Fruit fly (Drosophila melanogaster) whole organism, embryonic: ENCODE results near the gene APP-BP1.

Source experiments
- Aef1 ChIP-seq: fragments of 200-800 bp; sonication (Bioruptor generic); IDR thresholded peaks from 3 replicates; pipeline ENCODE4 v1.3.6; 2022; ENCODE audit warnings: missing biosample characterization, missing genetic modification characterization
- BtbVII ChIP-seq: fragments of 200-800 bp; sonication (Bioruptor generic); optimal IDR thresholded peaks from 3 replicates; lab custom pipeline; 2017; ENCODE audit warnings: missing biosample characterization, mild to moderate bottlenecking, missing genetic modification characterization
- C15 ChIP-seq: fragments of 200-800 bp; sonication (Bioruptor generic); IDR thresholded peaks from 3 replicates; pipeline ENCODE4 v1.3.6; 2022; ENCODE audit warnings: missing biosample characterization, missing genetic modification characterization
- CG10267 ChIP-seq: fragments of 200-800 bp; sonication (Bioruptor generic); optimal IDR thresholded peaks from 2 replicates; lab custom pipeline; 2018; ENCODE audit warnings: missing biosample characterization, mild to moderate bottlenecking, missing genetic modification characterization, moderate library complexity
- CG10565 ChIP-seq: fragments of 200-800 bp; sonication (Bioruptor generic); optimal IDR thresholded peaks from 3 replicates; lab custom pipeline; 2016; ENCODE audit warnings: missing biosample characterization, mild to moderate bottlenecking, missing genetic modification characterization
- CG11723 ChIP-seq: fragments of 200-800 bp; sonication (Bioruptor generic); optimal IDR thresholded peaks from 2 replicates; lab custom pipeline; 2017; ENCODE audit warnings: missing biosample characterization, mild to moderate bottlenecking, missing genetic modification characterization
- CG12071 ChIP-seq: fragments of 200-800 bp; sonication (Bioruptor generic); optimal IDR thresholded peaks from 3 replicates; lab custom pipeline; 2018; ENCODE audit warnings: missing biosample characterization, mild to moderate bottlenecking, missing genetic modification characterization
- CG13287 ChIP-seq: fragments of 200-800 bp; sonication (Bioruptor generic); IDR thresholded peaks from 2 replicates; pipeline ENCODE4 v1.3.6; 2022; ENCODE audit warnings: missing biosample characterization, missing genetic modification characterization; ENCODE audit not compliant: partially characterized antibody
- CG13624 ChIP-seq: fragments of 200-800 bp; sonication (Bioruptor generic); optimal IDR thresholded peaks from 2 replicates; lab custom pipeline; 2016; ENCODE audit warnings: missing biosample characterization, missing genetic modification characterization
- CG1647 ChIP-seq: fragments of 200-800 bp; sonication (Bioruptor generic); optimal IDR thresholded peaks from 3 replicates; lab custom pipeline; 2016; ENCODE audit warnings: missing biosample characterization, missing genetic modification characterization
- CG17568 ChIP-seq: fragments of 200-800 bp; sonication (Bioruptor generic); optimal IDR thresholded peaks from 2 replicates; lab custom pipeline; 2018; ENCODE audit warnings: missing biosample characterization, mild to moderate bottlenecking, missing genetic modification characterization, moderate library complexity
- CG2889 ChIP-seq: fragments of 200-800 bp; sonication (Bioruptor generic); IDR thresholded peaks from 3 replicates; pipeline ENCODE4 v1.3.6; 2022; ENCODE audit warnings: missing biosample characterization, missing genetic modification characterization
- CG30431 ChIP-seq: fragments of 200-800 bp; sonication (Bioruptor generic); optimal IDR thresholded peaks from 2 replicates; lab custom pipeline; 2017; ENCODE audit warnings: missing biosample characterization, missing genetic modification characterization
- CG3065 ChIP-seq: fragments of 200-800 bp; sonication (Bioruptor generic); optimal IDR thresholded peaks from 2 replicates; lab custom pipeline; 2016; ENCODE audit warnings: missing biosample characterization, missing genetic modification characterization
- CG31224 ChIP-seq: fragments of 200-800 bp; sonication (Bioruptor generic); IDR thresholded peaks from 2 replicates; pipeline ENCODE4 v1.3.6; 2022; ENCODE audit warnings: missing biosample characterization, missing genetic modification characterization
- CG3281 ChIP-seq: fragments of 200-800 bp; sonication (Bioruptor generic); optimal IDR thresholded peaks from 3 replicates; lab custom pipeline; 2017; ENCODE audit warnings: missing biosample characterization, mild to moderate bottlenecking, missing genetic modification characterization
- CG3407 ChIP-seq: fragments of 200-800 bp; sonication (Bioruptor generic); optimal IDR thresholded peaks from 2 replicates; lab custom pipeline; 2018; ENCODE audit warnings: missing biosample characterization, mild to moderate bottlenecking, missing genetic modification characterization
- CG3838 ChIP-seq: fragments of 200-800 bp; sonication (Bioruptor generic); optimal IDR thresholded peaks from 3 replicates; lab custom pipeline; 2016; ENCODE audit warnings: missing biosample characterization, missing genetic modification characterization
- CG43689 ChIP-seq: fragments of 200-800 bp; sonication (Bioruptor generic); IDR thresholded peaks from 2 replicates; pipeline ENCODE4 v1.3.6; 2022; ENCODE audit warnings: missing biosample characterization, missing genetic modification characterization
- CG4707 ChIP-seq: fragments of 200-800 bp; sonication (Bioruptor generic); optimal IDR thresholded peaks from 2 replicates; lab custom pipeline; 2018; ENCODE audit warnings: missing biosample characterization, mild to moderate bottlenecking, missing genetic modification characterization, moderate library complexity
- CG5180 ChIP-seq: fragments of 200-800 bp; sonication (Bioruptor generic); optimal IDR thresholded peaks from 3 replicates; lab custom pipeline; 2017; ENCODE audit warnings: missing biosample characterization, missing genetic modification characterization, mild to moderate bottlenecking, moderate library complexity, missing genetic modification reagents
- CG6254 ChIP-seq: fragments of 200-800 bp; sonication (Bioruptor generic); optimal IDR thresholded peaks from 3 replicates; lab custom pipeline; 2017; ENCODE audit warnings: mild to moderate bottlenecking, missing biosample characterization, missing genetic modification reagents, missing genetic modification characterization
- CG6272 ChIP-seq: fragments of 200-800 bp; sonication (Bioruptor generic); IDR thresholded peaks from 2 replicates; pipeline ENCODE4 v1.3.6; 2022; ENCODE audit warnings: missing biosample characterization, missing genetic modification characterization
- CG6683 ChIP-seq: fragments of 200-800 bp; sonication (Bioruptor generic); optimal IDR thresholded peaks from 2 replicates; lab custom pipeline; 2017; ENCODE audit warnings: missing biosample characterization, mild to moderate bottlenecking, missing genetic modification characterization, missing genetic modification reagents
- CG8924 ChIP-seq: fragments of 200-800 bp; optimal IDR thresholded peaks from 3 replicates; lab custom pipeline; 2019; ENCODE audit warnings: missing biosample characterization, mild to moderate bottlenecking, missing genetic modification characterization, moderate library complexity
- CG9215 ChIP-seq: fragments of 200-800 bp; sonication (Bioruptor generic); IDR thresholded peaks from 2 replicates; pipeline ENCODE4 v1.3.6; 2022; ENCODE audit warnings: missing biosample characterization, missing genetic modification characterization
- CG9437 ChIP-seq: fragments of 200-800 bp; sonication (Bioruptor generic); optimal IDR thresholded peaks from 2 replicates; lab custom pipeline; 2018; ENCODE audit warnings: missing biosample characterization, mild to moderate bottlenecking, missing genetic modification characterization
- Chrac-16 ChIP-seq: fragments of 200-800 bp; sonication (Bioruptor generic); optimal IDR thresholded peaks from 3 replicates; lab custom pipeline; 2016; ENCODE audit warnings: missing biosample characterization, missing genetic modification characterization
- Dbx ChIP-seq: fragments of 200-800 bp; sonication (Bioruptor generic); IDR thresholded peaks from 3 replicates; pipeline ENCODE4 v1.3.6; 2022; ENCODE audit warnings: missing biosample characterization, missing genetic modification characterization
- Deaf1 ChIP-seq: fragments of 200-800 bp; optimal IDR thresholded peaks from 3 replicates; lab custom pipeline; 2019; ENCODE audit warnings: missing biosample characterization, mild to moderate bottlenecking, missing genetic modification characterization, moderate library complexity
- GATAe ChIP-seq: fragments of 200-800 bp; sonication (Bioruptor generic); conservative IDR thresholded peaks from 2 replicates; pipeline ENCODE4 v1.3.6; 2022; ENCODE audit warnings: missing biosample characterization, missing genetic modification characterization
- HmgZ ChIP-seq: fragments of 200-800 bp; sonication (Bioruptor generic); optimal IDR thresholded peaks from 2 replicates; lab custom pipeline; 2018; ENCODE audit warnings: missing biosample characterization, mild to moderate bottlenecking, missing genetic modification characterization
- Hr39 ChIP-seq: fragments of >200 bp; optimal IDR thresholded peaks from 2 replicates; lab custom pipeline; 2017
- Jarid2 ChIP-seq: fragments of 200-800 bp; sonication (Bioruptor generic); optimal IDR thresholded peaks from 3 replicates; lab custom pipeline; 2017; ENCODE audit warnings: mild to moderate bottlenecking, missing biosample characterization, missing genetic modification reagents, missing genetic modification characterization
- Kr ChIP-seq: fragments of 200-800 bp; sonication (Bioruptor generic); optimal IDR thresholded peaks from 2 replicates; lab custom pipeline; 2017; ENCODE audit warnings: missing biosample characterization, mild to moderate bottlenecking, missing genetic modification characterization
- NfI ChIP-seq: fragments of 200-800 bp; sonication (Bioruptor generic); optimal IDR thresholded peaks from 3 replicates; lab custom pipeline; 2018; ENCODE audit warnings: missing biosample characterization, mild to moderate bottlenecking, missing genetic modification characterization, moderate library complexity
- Six4 ChIP-seq: fragments of 200-800 bp; sonication (Bioruptor generic); optimal IDR thresholded peaks from 2 replicates; lab custom pipeline; 2016; ENCODE audit warnings: missing biosample characterization, missing genetic modification characterization
- Vsx1 ChIP-seq: fragments of 200-800 bp; sonication (Bioruptor generic); optimal IDR thresholded peaks from 2 replicates; lab custom pipeline; 2017; ENCODE audit warnings: missing biosample characterization, mild to moderate bottlenecking, missing genetic modification characterization, missing genetic modification reagents
- amos ChIP-seq: fragments of 200-800 bp; sonication (Bioruptor generic); IDR thresholded peaks from 2 replicates; pipeline ENCODE4 v1.3.6; 2022; ENCODE audit warnings: missing biosample characterization, missing genetic modification characterization; ENCODE audit not compliant: partially characterized antibody
- dm ChIP-seq: fragments of 200-800 bp; sonication (Bioruptor generic); optimal IDR thresholded peaks from 3 replicates; lab custom pipeline; 2016; ENCODE audit warnings: missing biosample characterization, missing genetic modification characterization
- ewg ChIP-seq: fragments of 200-800 bp; sonication (Bioruptor generic); optimal IDR thresholded peaks from 3 replicates; lab custom pipeline; 2017; ENCODE audit warnings: mild to moderate bottlenecking, missing biosample characterization, missing genetic modification reagents, missing genetic modification characterization
- gce ChIP-seq: fragments of 200-800 bp; sonication (Bioruptor generic); IDR thresholded peaks from 3 replicates; pipeline ENCODE4 v1.3.6; 2022; ENCODE audit warnings: missing biosample characterization, missing genetic modification characterization
- jing ChIP-seq: fragments of 200-800 bp; sonication (Bioruptor generic); optimal IDR thresholded peaks from 2 replicates; lab custom pipeline; 2018; ENCODE audit warnings: missing biosample characterization, mild to moderate bottlenecking, missing genetic modification characterization
- ken ChIP-seq: fragments of 200-800 bp; sonication (Bioruptor generic); IDR thresholded peaks from 3 replicates; pipeline ENCODE4 v1.3.6; 2022; ENCODE audit warnings: missing biosample characterization, missing genetic modification characterization
- pfk ChIP-seq: fragments of 200-800 bp; sonication (Bioruptor generic); optimal IDR thresholded peaks from 2 replicates; lab custom pipeline; 2018; ENCODE audit warnings: missing biosample characterization, mild to moderate bottlenecking, missing genetic modification characterization, moderate library complexity
- psq ChIP-seq: fragments of 200-800 bp; sonication (Bioruptor generic); optimal IDR thresholded peaks from 2 replicates; lab custom pipeline; 2017; ENCODE audit warnings: missing biosample characterization, missing genetic modification characterization
- repo ChIP-seq: fragments of 200-800 bp; sonication (Bioruptor generic); optimal IDR thresholded peaks from 2 replicates; lab custom pipeline; 2016; ENCODE audit warnings: missing biosample characterization, missing genetic modification characterization
- ssp ChIP-seq: fragments of 200-800 bp; sonication (Bioruptor generic); IDR thresholded peaks from 2 replicates; pipeline ENCODE4 v1.3.6; 2022; ENCODE audit warnings: missing biosample characterization, missing genetic modification characterization
- sug ChIP-seq: fragments of 200-800 bp; optimal IDR thresholded peaks from 2 replicates; lab custom pipeline; 2019; ENCODE audit warnings: missing biosample characterization, mild to moderate bottlenecking, missing genetic modification characterization, moderate library complexity
- tin ChIP-seq: fragments of 200-800 bp; sonication (Bioruptor generic); optimal IDR thresholded peaks from 3 replicates; lab custom pipeline; 2016; ENCODE audit warnings: missing biosample characterization, missing genetic modification characterization

The APP-BP1 gene

DNA sequence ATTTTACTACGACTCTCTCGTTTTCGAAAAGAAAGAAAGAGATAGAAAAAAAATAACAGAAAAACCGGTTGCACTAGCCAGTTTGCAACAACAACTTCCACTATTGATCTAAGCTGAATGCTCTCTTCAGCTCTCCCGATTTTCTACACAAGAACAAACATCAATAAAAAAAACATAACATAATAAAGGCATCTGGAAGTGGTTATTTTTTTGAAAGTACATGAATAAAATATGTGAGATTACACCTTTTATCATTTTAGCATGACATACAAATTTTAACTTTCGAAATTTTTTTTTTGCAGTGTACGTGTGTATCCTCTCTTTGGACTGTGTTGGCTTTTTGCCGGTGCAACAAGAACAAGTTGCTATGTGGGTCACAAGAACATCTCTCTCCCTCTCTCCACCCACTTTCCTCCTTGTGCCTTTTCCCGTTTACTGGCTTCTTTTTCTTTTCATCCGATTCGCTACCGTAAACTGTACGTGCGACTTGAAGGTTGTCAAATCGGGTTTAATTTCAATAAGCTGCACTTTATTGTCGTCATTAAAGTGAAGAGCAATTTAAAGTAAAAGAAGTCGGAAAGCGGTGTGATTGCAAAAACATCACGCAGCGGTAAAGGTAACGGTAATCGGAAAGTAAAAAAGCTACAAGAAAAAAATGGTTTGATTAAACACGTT, 13.5 kb upstream of the APP-BP1 start (continued):
- TF ChIP-seq NfI (GFP tag; lab: Kevin White, UChicago) (peak; percentile 95), tin (GFP tag; lab: Kevin White, UChicago) (peak; percentile 97), CG6254 (GFP tag; lab: Kevin White, UChicago) (peak; percentile 96), CG3838 (GFP tag; lab: Kevin White, UChicago) (peak; percentile 92), CG6272 (peak; percentile 88), CG17568 (GFP tag; lab: Kevin White, UChicago) (peak; percentile 95), Chrac-16 (peak; percentile 95), Kr (GFP tag; lab: Kevin White, UChicago) (peak; percentile 82), CG11723 (GFP tag; lab: Kevin White, UChicago) (peak; percentile 94), Jarid2 (GFP tag; lab: Kevin White, UChicago) (peak; percentile 83), CG13624 (GFP tag; lab: Kevin White, UChicago) (peak; percentile 96), psq (GFP tag; lab: Kevin White, UChicago) (peak; percentile 91), CG4707 (GFP tag; lab: Kevin White, UChicago) (peak; percentile 94), Six4 (peak; percentile 96), CG12071 (peak; percentile 94), Deaf1 (no peak), CG30431 (GFP tag; lab: Kevin White, UChicago) (peak; percentile 92), gce (GFP tag; lab: Robert Waterston, UW) (peak; percentile 97), Hr39 (no peak), Vsx1 (GFP tag; lab: Kevin White, UChicago) (peak; percentile 92), BtbVII (peak; percentile 81), CG2889 (GFP tag; lab: Robert Waterston, UW) (peak; percentile 88), GATAe (GFP tag; lab: Robert Waterston, UW) (peak; percentile 62), CG10565 (GFP tag; lab: Kevin White, UChicago) (peak; percentile 80), CG3281 (GFP tag; lab: Kevin White, UChicago) (peak; percentile 81), CG3407 (GFP tag; lab: Kevin White, UChicago) (peak; percentile 94), CG1647 (GFP tag; lab: Kevin White, UChicago) (peak; percentile 91), repo (peak; percentile 96), Aef1 (peak; percentile 94), CG8924 (tag; lab: Kevin White, UChicago) (peak; percentile 97), sug (tag; lab: Kevin White, UChicago) (peak; percentile 75), CG10267 (tag; lab: Kevin White, UChicago) (peak; percentile 94), CG9215 (GFP tag; lab: Robert Waterston, UW) (peak; percentile 78), CG5180 (peak; percentile 88), pfk (GFP tag; lab: Kevin White, UChicago) (peak; percentile 24), CG13287 (GFP tag; lab: Robert Waterston, UW) (no peak), amos (no peak), CG6683 (GFP tag; lab: Kevin White, UChicago) (peak; percentile 89), CG3065 (peak; percentile 91), Dbx (GFP tag; lab: Robert Waterston, UW) (peak; percentile 82; the same call in 2 of the 3 replicates), ken (GFP tag; lab: Robert Waterston, UW) (peak; percentile 95), CG31224 (peak; percentile 80), HmgZ (tag; lab: Kevin White, UChicago) (peak; percentile 94), jing (GFP tag; lab: Kevin White, UChicago) (peak; percentile 93), ewg (GFP tag; lab: Kevin White, UChicago) (peak; percentile 93), CG9437 (peak; percentile 92), ssp (GFP tag; lab: Robert Waterston, UW) (peak; percentile 86), C15 (peak; percentile 81), dm (GFP tag; lab: Kevin White, UChicago) (peak; percentile 94), CG43689 (peak; percentile 89)
